Fruit fly (Drosophila melanogaster) whole organism, embryonic: ENCODE measurements around the gene CG15865.

ENCODE experiments used
- Atf3 ChIP-seq: fragments of 200-800 bp; sonication (Bioruptor generic); optimal IDR thresholded peaks from 3 replicates; lab custom pipeline; 2016; ENCODE audit warnings: missing biosample characterization, missing genetic modification characterization
- CG10321 ChIP-seq: fragments of 200-800 bp; sonication (Bioruptor generic); IDR thresholded peaks from 2 replicates; pipeline ENCODE4 v1.3.6; 2022; ENCODE audit warnings: missing biosample characterization, missing genetic modification characterization
- CG10431 ChIP-seq: fragments of 200-800 bp; sonication (Bioruptor generic); optimal IDR thresholded peaks from 3 replicates; lab custom pipeline; 2018; ENCODE audit warnings: missing biosample characterization, mild to moderate bottlenecking, missing genetic modification characterization
- CG10654 ChIP-seq: fragments of 200-800 bp; sonication (Bioruptor generic); optimal IDR thresholded peaks from 2 replicates; lab custom pipeline; 2016; ENCODE audit warnings: missing biosample characterization, missing genetic modification characterization
- CG12236 ChIP-seq: fragments of 200-800 bp; sonication (Bioruptor generic); optimal IDR thresholded peaks from 2 replicates; lab custom pipeline; 2016; ENCODE audit warnings: missing biosample characterization, missing genetic modification characterization
- CG1233 ChIP-seq: fragments of 200-800 bp; sonication (Bioruptor generic); optimal IDR thresholded peaks from 4 replicates; lab custom pipeline; 2018; ENCODE audit warnings: missing biosample characterization, mild to moderate bottlenecking, missing genetic modification characterization
- CG13296 ChIP-seq: fragments of 200-800 bp; sonication (Bioruptor generic); optimal IDR thresholded peaks from 3 replicates; lab custom pipeline; 2018; ENCODE audit warnings: missing biosample characterization, mild to moderate bottlenecking, missing genetic modification characterization
- CG13624 ChIP-seq: fragments of 200-800 bp; sonication (Bioruptor generic); optimal IDR thresholded peaks from 2 replicates; lab custom pipeline; 2016; ENCODE audit warnings: missing biosample characterization, missing genetic modification characterization
- CG13894 ChIP-seq: fragments of 200-800 bp; sonication (Bioruptor generic); optimal IDR thresholded peaks from 3 replicates; lab custom pipeline; 2018; ENCODE audit warnings: missing biosample characterization, mild to moderate bottlenecking, missing genetic modification characterization, moderate library complexity
- CG14441 ChIP-seq: fragments of 200-800 bp; sonication (Bioruptor generic); IDR thresholded peaks from 2 replicates; pipeline ENCODE4 v1.3.6; 2022; ENCODE audit warnings: missing biosample characterization, missing genetic modification characterization
- CG15073 ChIP-seq: fragments of 200-800 bp; sonication (Bioruptor generic); optimal IDR thresholded peaks from 2 replicates; lab custom pipeline; 2016; ENCODE audit warnings: missing biosample characterization, missing genetic modification characterization
- CG15514 ChIP-seq: fragments of 200-800 bp; sonication (Bioruptor generic); optimal IDR thresholded peaks from 3 replicates; lab custom pipeline; 2017; ENCODE audit warnings: missing biosample characterization, missing genetic modification characterization, mild to moderate bottlenecking, moderate library complexity, missing genetic modification reagents
- CG17385 ChIP-seq: fragments of 200-800 bp; sonication (Bioruptor generic); optimal IDR thresholded peaks from 3 replicates; lab custom pipeline; 2018; ENCODE audit warnings: missing biosample characterization, mild to moderate bottlenecking, missing genetic modification characterization
- CG2116 ChIP-seq: fragments of 200-800 bp; sonication (Bioruptor generic); optimal IDR thresholded peaks from 3 replicates; lab custom pipeline; 2018; ENCODE audit warnings: missing biosample characterization, mild to moderate bottlenecking, missing genetic modification characterization
- CG2199 ChIP-seq: fragments of 200-800 bp; sonication (Bioruptor generic); IDR thresholded peaks from 3 replicates; pipeline ENCODE4 v1.3.6; 2022; ENCODE audit warnings: missing biosample characterization, missing genetic modification characterization
- CG3281 ChIP-seq: fragments of 200-800 bp; sonication (Bioruptor generic); optimal IDR thresholded peaks from 3 replicates; lab custom pipeline; 2017; ENCODE audit warnings: missing biosample characterization, mild to moderate bottlenecking, missing genetic modification characterization
- CG33213 ChIP-seq: fragments of 200-800 bp; sonication (Bioruptor generic); optimal IDR thresholded peaks from 3 replicates; lab custom pipeline; 2016; ENCODE audit warnings: missing biosample characterization, missing genetic modification characterization
- CG3995 ChIP-seq: fragments of 200-800 bp; sonication (Bioruptor generic); optimal IDR thresholded peaks from 3 replicates; lab custom pipeline; 2016; ENCODE audit warnings: missing biosample characterization, missing genetic modification characterization
- CG4360 ChIP-seq: fragments of 200-800 bp; sonication (Bioruptor generic); IDR thresholded peaks from 2 replicates; pipeline ENCODE4 v1.3.6; 2022; ENCODE audit warnings: missing biosample characterization, missing genetic modification characterization
- CG5180 ChIP-seq: fragments of 200-800 bp; sonication (Bioruptor generic); optimal IDR thresholded peaks from 3 replicates; lab custom pipeline; 2017; ENCODE audit warnings: missing biosample characterization, missing genetic modification characterization, mild to moderate bottlenecking, moderate library complexity, missing genetic modification reagents
- CG5245 ChIP-seq: fragments of 200-800 bp; sonication (Bioruptor generic); optimal IDR thresholded peaks from 3 replicates; lab custom pipeline; 2016; ENCODE audit warnings: missing biosample characterization, missing genetic modification characterization
- CG6175 ChIP-seq: fragments of 200-800 bp; sonication (Bioruptor generic); IDR thresholded peaks from 3 replicates; pipeline ENCODE4 v1.3.6; 2022; ENCODE audit warnings: missing biosample characterization, missing genetic modification characterization
- CG9727 ChIP-seq: fragments of 200-800 bp; sonication (Bioruptor generic); optimal IDR thresholded peaks from 3 replicates; lab custom pipeline; 2017; ENCODE audit warnings: missing biosample characterization, mild to moderate bottlenecking, missing genetic modification characterization
- Deaf1 ChIP-seq: fragments of 200-800 bp; optimal IDR thresholded peaks from 3 replicates; lab custom pipeline; 2019; ENCODE audit warnings: missing biosample characterization, mild to moderate bottlenecking, missing genetic modification characterization, moderate library complexity
- Ets65A ChIP-seq: fragments of 200-800 bp; sonication (Bioruptor generic); peaks from one replicate; lab custom pipeline; 2016; ENCODE audit warnings: missing biosample characterization, missing genetic modification characterization
- Hey ChIP-seq: fragments of 200-800 bp; sonication (Bioruptor generic); optimal IDR thresholded peaks from 3 replicates; lab custom pipeline; 2018; ENCODE audit warnings: missing biosample characterization, mild to moderate bottlenecking, missing genetic modification characterization
- Hr51 ChIP-seq, 2 experiments: fragments of 200-800 bp; sonication (Bioruptor generic); optimal IDR thresholded peaks; 2 replicates in 1 of 2; 3 replicates in 1 of 2; lab custom pipeline; 2016 to 2018; ENCODE audit warnings: missing biosample characterization in 2 of 2, missing genetic modification characterization in 2 of 2, mild to moderate bottlenecking in 1 of 2, moderate library complexity in 1 of 2
- Med ChIP-seq: fragments of 200-800 bp; sonication (Bioruptor generic); peaks from one replicate; lab custom pipeline; 2016; ENCODE audit warnings: missing biosample characterization, missing genetic modification characterization, mild to moderate bottlenecking, inconsistent platforms, moderate library complexity
- Spps ChIP-seq: fragments of 200-800 bp; sonication (Bioruptor generic); optimal IDR thresholded peaks from 2 replicates; lab custom pipeline; 2018; ENCODE audit warnings: missing biosample characterization, mild to moderate bottlenecking, missing genetic modification characterization
- TFAM ChIP-seq: fragments of 200-800 bp; sonication (Bioruptor generic); optimal IDR thresholded peaks from 2 replicates; lab custom pipeline; 2017; ENCODE audit warnings: missing biosample characterization, missing genetic modification characterization, inconsistent platforms
- amos ChIP-seq: fragments of 200-800 bp; sonication (Bioruptor generic); IDR thresholded peaks from 2 replicates; pipeline ENCODE4 v1.3.6; 2022; ENCODE audit warnings: missing biosample characterization, missing genetic modification characterization; ENCODE audit not compliant: partially characterized antibody
- ap ChIP-seq: fragments of 200-800 bp; sonication (Bioruptor generic); IDR thresholded peaks from 2 replicates; pipeline ENCODE4 v1.3.6; 2022; ENCODE audit warnings: missing biosample characterization, missing genetic modification characterization
- caup ChIP-seq: fragments of 200-800 bp; sonication (Bioruptor generic); optimal IDR thresholded peaks from 3 replicates; lab custom pipeline; 2017; ENCODE audit warnings: missing biosample characterization, mild to moderate bottlenecking, missing genetic modification characterization, moderate library complexity; ENCODE audit not compliant: severe bottlenecking
- cg ChIP-seq: fragments of 200-800 bp; sonication (Bioruptor generic); optimal IDR thresholded peaks from 3 replicates; lab custom pipeline; 2019; ENCODE audit warnings: missing biosample characterization, mild to moderate bottlenecking, missing genetic modification characterization, moderate library complexity
- da ChIP-seq: fragments of 200-800 bp; sonication (Bioruptor generic); optimal IDR thresholded peaks from 2 replicates; lab custom pipeline; 2016; ENCODE audit warnings: missing biosample characterization, missing genetic modification characterization
- dmrt11E ChIP-seq: fragments of 200-800 bp; sonication (Bioruptor generic); optimal IDR thresholded peaks from 3 replicates; lab custom pipeline; 2018; ENCODE audit warnings: missing biosample characterization, mild to moderate bottlenecking, missing genetic modification characterization, moderate library complexity
- grau ChIP-seq: fragments of 200-800 bp; optimal IDR thresholded peaks from 3 replicates; lab custom pipeline; 2019; ENCODE audit warnings: missing biosample characterization, mild to moderate bottlenecking, missing genetic modification characterization, moderate library complexity
- hkb ChIP-seq, 2 experiments: fragments of 200-800 bp in 1 of 2; fragments of >200 bp in 1 of 2; sonication (Bioruptor generic) in 1 of 2; IDR thresholded peaks in 1 of 2; optimal IDR thresholded peaks in 1 of 2; 2 replicates each; pipeline versions ENCODE4 v1.3.6 to Lab custom; 2017 to 2022; ENCODE audit warnings: missing biosample characterization in 1 of 2, missing genetic modification characterization in 1 of 2
- kah ChIP-seq: fragments of 200-800 bp; sonication (Bioruptor generic); optimal IDR thresholded peaks from 2 replicates; lab custom pipeline; 2018; ENCODE audit warnings: missing biosample characterization, mild to moderate bottlenecking, missing genetic modification characterization
- lbe ChIP-seq: fragments of 200-800 bp; sonication (Bioruptor generic); optimal IDR thresholded peaks from 2 replicates; lab custom pipeline; 2016; ENCODE audit warnings: missing biosample characterization, mild to moderate bottlenecking, missing genetic modification characterization
- mam ChIP-seq: fragments of 200-800 bp; sonication (Bioruptor generic); optimal IDR thresholded peaks from 3 replicates; lab custom pipeline; 2016; ENCODE audit warnings: missing biosample characterization, missing genetic modification characterization
- nom ChIP-seq: fragments of 200-800 bp; sonication (Bioruptor generic); optimal IDR thresholded peaks from 2 replicates; lab custom pipeline; 2017; ENCODE audit warnings: missing biosample characterization, missing genetic modification characterization, mild to moderate bottlenecking, moderate library complexity, missing genetic modification reagents
- pb ChIP-seq: fragments of 200-800 bp; sonication (Bioruptor generic); optimal IDR thresholded peaks from 3 replicates; lab custom pipeline; 2016; ENCODE audit warnings: missing biosample characterization, missing genetic modification characterization
- pnt ChIP-seq: fragments of 200-800 bp; sonication (Bioruptor generic); optimal IDR thresholded peaks from 3 replicates; lab custom pipeline; 2016; ENCODE audit warnings: missing biosample characterization, missing genetic modification characterization
- schlank ChIP-seq: fragments of 200-800 bp; sonication (Bioruptor generic); optimal IDR thresholded peaks from 2 replicates; lab custom pipeline; 2018; ENCODE audit warnings: missing biosample characterization, mild to moderate bottlenecking, missing genetic modification characterization
- sim ChIP-seq: fragments of 200-800 bp; sonication (Bioruptor generic); IDR thresholded peaks from 2 replicates; pipeline ENCODE4 v1.3.6; 2022; ENCODE audit warnings: missing biosample characterization, missing genetic modification characterization
- stc ChIP-seq: fragments of 200-800 bp; sonication (Bioruptor generic); IDR thresholded peaks from 2 replicates; pipeline ENCODE4 v1.3.6; 2022; ENCODE audit warnings: missing biosample characterization, missing genetic modification characterization
- zen ChIP-seq: fragments of 200-800 bp; sonication (Bioruptor generic); optimal IDR thresholded peaks from 3 replicates; lab custom pipeline; 2018; ENCODE audit warnings: missing biosample characterization, mild to moderate bottlenecking, missing genetic modification characterization, moderate library complexity

CG15865 gene

DNA sequence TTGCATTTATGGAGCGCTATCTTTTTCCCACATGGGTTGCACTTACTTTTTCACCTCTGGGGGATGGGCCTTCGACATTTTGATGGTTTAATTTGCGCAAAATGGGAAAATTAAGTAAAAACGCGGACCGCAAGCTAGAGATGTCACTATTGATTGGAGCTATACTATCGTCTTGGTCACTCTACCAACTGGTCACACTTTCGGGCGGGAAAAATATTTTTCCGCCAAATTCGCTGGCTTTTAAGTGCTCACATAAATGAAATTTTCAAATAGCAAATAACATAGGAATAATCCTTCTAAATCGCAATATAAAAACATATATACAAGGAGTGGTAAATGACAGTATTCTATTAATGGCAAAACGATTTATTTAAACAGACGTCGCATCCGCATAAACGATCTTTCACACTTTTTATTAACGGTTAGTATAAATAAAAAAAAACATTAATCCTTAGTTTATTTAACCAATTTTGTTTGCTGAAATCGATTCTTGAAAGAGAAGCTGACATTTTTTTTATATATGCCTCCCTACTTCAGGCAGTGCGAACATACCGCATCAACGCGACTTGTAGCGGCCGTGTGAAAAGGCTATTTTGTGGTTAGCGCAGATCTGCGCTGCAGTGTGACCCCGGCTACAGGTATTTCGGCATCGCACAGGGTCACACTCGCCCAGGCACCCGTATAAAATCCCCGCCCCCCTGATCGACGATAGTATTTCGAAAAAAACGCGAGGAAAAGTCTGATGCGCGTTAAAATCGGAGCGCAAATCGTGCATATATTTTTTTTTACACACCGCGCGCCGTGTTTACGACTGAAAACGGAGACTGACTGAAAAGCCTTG, 23.8 kb downstream of the CG15865 start, which contains the start of the genes SNRPG and mthl1 (continued):
- TF ChIP-seq da (peak; percentile 43), Spps (tag; lab: Kevin White, UChicago) (peak; percentile 13), CG2199 (GFP tag; lab: Robert Waterston, UW) (peak; percentile 72; the same call in 1 of the 3 replicates), CG6175 (GFP tag; lab: Robert Waterston, UW) (peak; percentile 88), CG12236 (GFP tag; lab: Kevin White, UChicago) (no peak), zen (tag; lab: Kevin White, UChicago) (peak; percentile 59), grau (tag; lab: Kevin White, UChicago) (peak; percentile 67), dmrt11E (peak; percentile 64), kah (no peak), Atf3 (GFP tag; lab: Kevin White, UChicago) (peak; percentile 64), CG2116 (peak; percentile 70), CG9727 (GFP tag; lab: Kevin White, UChicago) (peak; percentile 60), Deaf1 (no peak), mam (GFP tag; lab: Kevin White, UChicago) (peak; percentile 68), amos (GFP tag; lab: Robert Waterston, UW) (peak; percentile 68), lbe (GFP tag; lab: Kevin White, UChicago) (no peak), pnt (GFP tag; lab: Kevin White, UChicago) (peak; percentile 88), CG15073 (GFP tag; lab: Kevin White, UChicago) (peak; percentile 44), schlank (tag; lab: Kevin White, UChicago) (no peak), sim (GFP tag; lab: Robert Waterston, UW) (peak; percentile 60; the same call in 1 of the 2 replicates), stc (GFP tag; lab: Robert Waterston, UW) (peak; percentile 69; the same call in 1 of the 2 replicates), hkb (optimal IDR thresholded peaks at IDR 0.05; lab: Kevin White, UChicago) (peak; percentile 11), hkb (GFP tag; IDR thresholded peaks at IDR 0.05; lab: Robert Waterston, UW) (peak; percentile 82), CG4360 (GFP tag; lab: Robert Waterston, UW) (peak; percentile 66), CG13894 (tag; lab: Kevin White, UChicago) (peak; percentile 63), CG3995 (GFP tag; lab: Kevin White, UChicago) (peak; percentile 79), caup (GFP tag; lab: Kevin White, UChicago) (peak; percentile 68), CG5245 (GFP tag; lab: Kevin White, UChicago) (peak; percentile 57), Hr51 (GFP tag; optimal IDR thresholded peaks at IDR 0.05; lab: Kevin White, UChicago) (peak; percentile 75 to 80), Hey (tag; lab: Kevin White, UChicago) (no peak), Ets65A (peak; percentile 99), CG10431 (GFP tag; lab: Kevin White, UChicago) (peak; percentile 10), Med (GFP tag; lab: Kevin White, UChicago) (peak; percentile 96), cg (GFP tag; lab: Kevin White, UChicago) (no peak), CG33213 (peak; percentile 54), CG13624 (GFP tag; lab: Kevin White, UChicago) (peak; percentile 76), CG1233 (GFP tag; lab: Kevin White, UChicago) (peak; percentile 71), CG17385 (GFP tag; lab: Kevin White, UChicago) (peak; percentile 64), ap (GFP tag; lab: Robert Waterston, UW) (peak; percentile 91), CG10321 (no peak), CG5180 (GFP tag; lab: Kevin White, UChicago) (peak; percentile 17), pb (peak; percentile 49), TFAM (GFP tag; lab: Kevin White, UChicago) (no peak), CG15514 (GFP tag; lab: Kevin White, UChicago) (peak; percentile 71), CG13296 (GFP tag; lab: Kevin White, UChicago) (peak; percentile 48), CG10654 (GFP tag; lab: Kevin White, UChicago) (peak; percentile 68), nom (peak; percentile 31), CG14441 (peak; percentile 96), CG3281 (GFP tag; lab: Kevin White, UChicago) (peak; percentile 53)
